Fruit fly (Drosophila melanogaster) whole organism, adult: ENCODE measurements around the gene GstD4.

Experiments
- CG11617 ChIP-seq: fragments of 200-800 bp; sonication (Bioruptor generic); optimal IDR thresholded peaks from 2 replicates; lab custom pipeline; 2017; ENCODE audit warnings: mild to moderate bottlenecking, missing biosample characterization, missing genetic modification reagents, missing genetic modification characterization
- CG12768 ChIP-seq: fragments of 200-800 bp; sonication (Bioruptor generic); optimal IDR thresholded peaks from 2 replicates; lab custom pipeline; 2017; ENCODE audit warnings: missing biosample characterization, missing genetic modification characterization, mild to moderate bottlenecking, moderate library complexity, missing genetic modification reagents
- CG14711 ChIP-seq: fragments of 200-800 bp; sonication (Bioruptor generic); optimal IDR thresholded peaks from 2 replicates; lab custom pipeline; 2018; ENCODE audit warnings: missing biosample characterization, mild to moderate bottlenecking, missing genetic modification characterization, moderate library complexity
- CG1620 ChIP-seq: fragments of 200-800 bp; sonication (Bioruptor generic); optimal IDR thresholded peaks from 2 replicates; lab custom pipeline; 2016; ENCODE audit warnings: missing biosample characterization, missing genetic modification characterization
- CG33017 ChIP-seq: fragments of 200-800 bp; sonication (Bioruptor generic); optimal IDR thresholded peaks from 2 replicates; lab custom pipeline; 2018; ENCODE audit warnings: missing biosample characterization, mild to moderate bottlenecking, missing genetic modification characterization, moderate library complexity
- CG5204 ChIP-seq: fragments of 200-800 bp; sonication (Bioruptor generic); optimal IDR thresholded peaks from 2 replicates; lab custom pipeline; 2016; ENCODE audit warnings: missing biosample characterization, missing genetic modification characterization
- CG7045 ChIP-seq: fragments of 200-800 bp; sonication (Bioruptor generic); optimal IDR thresholded peaks from 2 replicates; lab custom pipeline; 2017; ENCODE audit warnings: missing biosample characterization, mild to moderate bottlenecking, missing genetic modification characterization
- CG7101 ChIP-seq: fragments of 200-800 bp; sonication (Bioruptor generic); optimal IDR thresholded peaks from 2 replicates; lab custom pipeline; 2018; ENCODE audit warnings: missing biosample characterization, mild to moderate bottlenecking, missing genetic modification characterization, moderate library complexity
- Clk ChIP-seq: fragments of 200-800 bp; sonication (Bioruptor generic); optimal IDR thresholded peaks from 2 replicates; lab custom pipeline; 2017; ENCODE audit warnings: missing biosample characterization, missing genetic modification characterization
- Crg-1 ChIP-seq: fragments of 200-800 bp; sonication (Bioruptor generic); optimal IDR thresholded peaks from 2 replicates; lab custom pipeline; 2016; ENCODE audit warnings: missing biosample characterization, missing genetic modification characterization
- Hr96 ChIP-seq: fragments of 200-800 bp; sonication (Bioruptor generic); optimal IDR thresholded peaks from 2 replicates; lab custom pipeline; 2016; ENCODE audit warnings: missing biosample characterization, missing genetic modification characterization
- Mnt ChIP-seq: fragments of 200-800 bp; sonication (Bioruptor generic); optimal IDR thresholded peaks from 2 replicates; lab custom pipeline; 2016; ENCODE audit warnings: missing biosample characterization, mild to moderate bottlenecking, missing genetic modification characterization
- cic ChIP-seq: fragments of 200-800 bp; sonication (Bioruptor generic); optimal IDR thresholded peaks from 2 replicates; lab custom pipeline; 2017; ENCODE audit warnings: missing biosample characterization, mild to moderate bottlenecking, missing genetic modification characterization, moderate library complexity
- cnc ChIP-seq, 2 experiments: fragments of >200 bp; optimal IDR thresholded peaks; 2 replicates each; lab custom pipeline; 2017
- kay ChIP-seq: fragments of 200-800 bp; sonication (Bioruptor generic); peaks from one replicate; lab custom pipeline; 2016; ENCODE audit warnings: missing biosample characterization, missing genetic modification characterization, borderline replicate concordance
- ovo ChIP-seq: fragments of 200-800 bp; sonication (Bioruptor generic); optimal IDR thresholded peaks from 2 replicates; lab custom pipeline; 2016; ENCODE audit warnings: missing biosample characterization, missing genetic modification characterization
- pad ChIP-seq: fragments of 200-800 bp; sonication (Bioruptor generic); optimal IDR thresholded peaks from 3 replicates; lab custom pipeline; 2017; ENCODE audit warnings: missing biosample characterization, missing genetic modification characterization, mild to moderate bottlenecking, moderate library complexity, missing genetic modification reagents
- tj ChIP-seq: fragments of 200-800 bp; sonication (Bioruptor generic); optimal IDR thresholded peaks from 3 replicates; lab custom pipeline; 2017; ENCODE audit warnings: missing biosample characterization, mild to moderate bottlenecking, missing genetic modification characterization, moderate library complexity
- toe ChIP-seq: fragments of 200-800 bp; sonication (Bioruptor generic); optimal IDR thresholded peaks from 2 replicates; lab custom pipeline; 2016; ENCODE audit warnings: missing biosample characterization, missing genetic modification characterization

The GstD4 gene

dm6 chr3R:12370643-12370995 is 3.3 kb upstream of the GstD4 start:
- TF ChIP-seq CG7101 (tag; lab: Kevin White, UChicago) (no peak), tj (GFP tag; lab: Kevin White, UChicago) (peak; percentile 51), CG14711 (tag; lab: Kevin White, UChicago) (no peak), CG12768 (no peak), CG7045 (GFP tag; lab: Kevin White, UChicago) (no peak), Clk (no peak), cic (GFP tag; lab: Kevin White, UChicago) (no peak)

- no peak for TF ChIP-seq ovo
- TF ChIP-seq cnc (optimal IDR thresholded peaks at IDR 0.05; lab: Kevin White, UChicago): peak in 1 of 2 experiments; percentile 48
Observed at dm6 chr3R:12371671-12372070, 2.2 kb upstream of the GstD4 start, which contains the start of gene GstD2. GstD2 (plus strand) TSS chr3R:12371971.

dm6 chr3R:12372800-12373199 is 1.1 kb upstream of the GstD4 start, which contains the start of gene GstD3:
GstD3 (plus strand) TSS chr3R:12373068.
- TF ChIP-seq CG5204 (no peak), kay (GFP tag; lab: Kevin White, UChicago) (peak; percentile 50)

dm6 chr3R:12375258-12375783 is 1.4 kb downstream of the GstD4 start, which contains the start of gene GstD5:
GstD5 (plus strand) TSS chr3R:12375733.
- no peak for TF ChIP-seq Hr96 (GFP tag; lab: Kevin White, UChicago)
- TF ChIP-seq CG12768: no peak
- TF ChIP-seq Mnt (GFP tag; lab: Kevin White, UChicago): no peak

- TF ChIP-seq pad (GFP tag; lab: Kevin White, UChicago) (no peak), CG11617 (GFP tag; lab: Kevin White, UChicago) (no peak), CG5204 (no peak), Mnt (GFP tag; lab: Kevin White, UChicago) (no peak), toe (GFP tag; lab: Kevin White, UChicago) (no peak), Clk (no peak), CG14711 (tag; lab: Kevin White, UChicago) (no peak), kay (GFP tag; lab: Kevin White, UChicago) (no peak), ovo (no peak), cnc (optimal IDR thresholded peaks at IDR 0.05; lab: Kevin White, UChicago) (no peak), Hr96 (GFP tag; lab: Kevin White, UChicago) (no peak), tj (GFP tag; lab: Kevin White, UChicago) (no peak), cic (GFP tag; lab: Kevin White, UChicago) (no peak), CG12768 (no peak), CG1620 (GFP tag; lab: Kevin White, UChicago) (no peak), CG33017 (tag; lab: Kevin White, UChicago) (no peak)
Observed at dm6 chr3R:12376828-12377227, 2.9 kb downstream of the GstD4 start, which contains the start of gene GstD6. GstD6 (plus strand) TSS chr3R:12377128.

- TF ChIP-seq CG5204: no peak
- peak; percentile 18 for TF ChIP-seq kay (GFP tag; lab: Kevin White, UChicago)
- no peak for TF ChIP-seq tj (GFP tag; lab: Kevin White, UChicago)
- TF ChIP-seq CG33017 (tag; lab: Kevin White, UChicago): no peak
- no peak for TF ChIP-seq CG7045 (GFP tag; lab: Kevin White, UChicago)
Observed at dm6 chr3R:12378200-12378599, 4.3 kb downstream of the GstD4 start, which contains the start of gene GstD7. GstD7 (plus strand) TSS chr3R:12378500.

- TF ChIP-seq CG1620 (GFP tag; lab: Kevin White, UChicago) (no peak), CG11617 (GFP tag; lab: Kevin White, UChicago) (no peak), kay (GFP tag; lab: Kevin White, UChicago) (no peak), cic (GFP tag; lab: Kevin White, UChicago) (no peak), CG7101 (tag; lab: Kevin White, UChicago) (no peak), ovo (no peak), cnc (optimal IDR thresholded peaks at IDR 0.05; lab: Kevin White, UChicago) (no peak), toe (GFP tag; lab: Kevin White, UChicago) (no peak), CG7045 (GFP tag; lab: Kevin White, UChicago) (no peak), Crg-1 (GFP tag; lab: Kevin White, UChicago) (no peak), Hr96 (GFP tag; lab: Kevin White, UChicago) (no peak), CG12768 (no peak), CG5204 (no peak), Mnt (GFP tag; lab: Kevin White, UChicago) (no peak), CG14711 (tag; lab: Kevin White, UChicago) (no peak), Clk (no peak)
Observed at dm6 chr3R:12379249-12379648, 5.3 kb downstream of the GstD4 start.

dm6 chr3R:12379708-12380107 is 5.8 kb downstream of the GstD4 start, which contains the start of gene GstD8:
GstD8 (plus strand) TSS chr3R:12380008.
- TF ChIP-seq Mnt (GFP tag; lab: Kevin White, UChicago): no peak
- TF ChIP-seq pad (GFP tag; lab: Kevin White, UChicago): no peak
- no peak for TF ChIP-seq tj (GFP tag; lab: Kevin White, UChicago)
- no peak for TF ChIP-seq CG7101 (tag; lab: Kevin White, UChicago)
- no peak for TF ChIP-seq ovo
- TF ChIP-seq kay (GFP tag; lab: Kevin White, UChicago): no peak
